Fruit fly (Drosophila melanogaster): Measurements from ENCODE around the gene Cbs.

- no peak for TF ChIP-seq Hr83 (GFP tag; optimal IDR thresholded peaks at IDR 0.05; ENCODE audit: poor library complexity, severe bottlenecking)
- no peak for TF ChIP-seq usp (GFP tag; optimal IDR thresholded peaks at IDR 0.05)
- no peak for TF ChIP-seq pan (optimal IDR thresholded peaks at IDR 0.05)
- no peak for TF ChIP-seq dmrt93B (GFP tag; optimal IDR thresholded peaks at IDR 0.05)
- TF ChIP-seq Mio (GFP tag; optimal IDR thresholded peaks at IDR 0.05) = no peak
- peak; percentile 51 for TF ChIP-seq OdsH (GFP tag; optimal IDR thresholded peaks at IDR 0.05)
- no peak for TF ChIP-seq psq (GFP tag; optimal IDR thresholded peaks at IDR 0.05)
- TF ChIP-seq woc (GFP tag; optimal IDR thresholded peaks at IDR 0.05) = peak; percentile 5
- no peak for TF ChIP-seq dl (GFP tag; optimal IDR thresholded peaks at IDR 0.05; ENCODE audit: insufficient read depth in 1 of 2, partially characterized antibody in 2 of 2)
- TF ChIP-seq lola (GFP tag; optimal IDR thresholded peaks at IDR 0.05) = no peak
- TF ChIP-seq Hr78 (GFP tag; optimal IDR thresholded peaks at IDR 0.05) = no peak
Measured at dm6 chrX:21074329-21074708, 29.4 kb downstream of the Cbs start.

All from whole organism, wandering third instar larva.